Fruit fly (Drosophila melanogaster): Measurements from ENCODE around the gene CG5866.

Gene CG5866

DNA sequence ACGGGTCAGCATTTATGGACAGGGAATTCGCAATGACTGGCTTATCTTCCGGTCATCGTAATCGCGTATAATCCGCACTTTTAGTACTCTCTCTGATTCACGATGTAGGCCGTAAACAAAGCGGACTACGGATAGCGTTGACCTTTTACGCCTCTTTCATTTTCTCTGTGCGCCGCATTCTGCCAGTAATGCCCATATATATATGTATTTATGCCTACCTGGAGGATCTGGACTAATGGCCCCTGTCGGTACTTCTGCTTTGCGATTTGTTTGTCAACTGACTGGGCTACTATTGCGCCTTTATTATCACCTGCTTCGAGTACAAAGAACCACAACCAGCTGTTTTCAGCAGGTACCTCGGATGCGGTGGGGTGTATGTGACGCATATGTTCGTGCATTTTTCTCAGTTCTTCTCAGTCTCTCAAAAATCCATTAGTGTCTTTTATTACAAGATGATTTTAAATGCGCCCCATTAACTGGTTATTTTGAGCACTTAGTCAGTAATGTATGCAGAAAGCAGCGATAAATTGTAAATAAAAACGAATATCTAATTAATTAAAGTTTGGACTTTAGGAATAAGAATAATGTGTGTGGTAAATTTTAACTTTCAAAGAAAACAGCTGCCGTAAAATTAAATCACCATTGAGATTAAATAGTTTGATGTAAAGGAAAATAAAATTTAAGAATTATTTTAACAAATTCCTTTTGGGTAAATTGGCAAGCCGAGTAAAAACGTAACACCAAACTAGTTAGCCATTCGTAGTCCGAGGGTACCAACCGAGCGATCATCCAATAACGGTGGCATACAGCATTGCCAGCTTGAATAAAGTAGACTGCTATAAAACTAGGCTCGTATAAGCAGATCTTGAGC lies 21.0 kb upstream of the CG5866 start, which contains the start of gene CREG (continued):
- no peak for TF ChIP-seq crc (GFP tag; optimal IDR thresholded peaks at IDR 0.05)
- no peak for TF ChIP-seq hkb (optimal IDR thresholded peaks at IDR 0.05)
- no peak for TF ChIP-seq hkb (GFP tag; IDR thresholded peaks at IDR 0.05)
- no peak for TF ChIP-seq Dip3 (GFP tag; optimal IDR thresholded peaks at IDR 0.05)
- no peak for TF ChIP-seq CG12299 (tag; optimal IDR thresholded peaks at IDR 0.05)
- TF ChIP-seq Atf-2 (GFP tag; optimal IDR thresholded peaks at IDR 0.05), result no peak
- TF ChIP-seq E2f1 (GFP tag; IDR thresholded peaks at IDR 0.05), result peak; percentile 29; the same call in 1 of the 2 replicates
- no peak for TF ChIP-seq cato (GFP tag; optimal IDR thresholded peaks at IDR 0.05; ENCODE audit: borderline replicate concordance)
- no peak for TF ChIP-seq odd (GFP tag; optimal IDR thresholded peaks at IDR 0.05)
- TF ChIP-seq otp (GFP tag; IDR thresholded peaks at IDR 0.05), result no peak
- no peak for TF ChIP-seq Dek (tag; optimal IDR thresholded peaks at IDR 0.05)
- peak; percentile 11 for TF ChIP-seq CG2116 (GFP tag; optimal IDR thresholded peaks at IDR 0.05)
- TF ChIP-seq insv (GFP tag; optimal IDR thresholded peaks at IDR 0.05), result no peak
- no peak for TF ChIP-seq CG17568 (GFP tag; optimal IDR thresholded peaks at IDR 0.05)
- TF ChIP-seq CG12236 (GFP tag; optimal IDR thresholded peaks at IDR 0.05), result no peak
- TF ChIP-seq tin (GFP tag; optimal IDR thresholded peaks at IDR 0.05), result no peak
- peak; percentile 8 for TF ChIP-seq CG4820 (GFP tag; optimal IDR thresholded peaks at IDR 0.05)
- no peak for TF ChIP-seq fu2 (GFP tag; optimal IDR thresholded peaks at IDR 0.05)
- no peak for TF ChIP-seq onecut (GFP tag; IDR thresholded peaks at IDR 0.05)
- no peak for TF ChIP-seq ken (GFP tag; IDR thresholded peaks at IDR 0.05)
- no peak for TF ChIP-seq Scr (GFP tag; IDR thresholded peaks at IDR 0.05; ENCODE audit: partially characterized antibody)
- no peak for TF ChIP-seq Ets97D (GFP tag; optimal IDR thresholded peaks at IDR 0.05)
- TF ChIP-seq Asciz (GFP tag; optimal IDR thresholded peaks at IDR 0.05), result no peak
- TF ChIP-seq CG10543 (GFP tag; optimal IDR thresholded peaks at IDR 0.05), result peak; percentile 17
- TF ChIP-seq exex (tag; optimal IDR thresholded peaks at IDR 0.05), result no peak
- no peak for TF ChIP-seq CG11695 (GFP tag; IDR thresholded peaks at IDR 0.05)
- TF ChIP-seq CkIIα-i1 (GFP tag; IDR thresholded peaks at IDR 0.05), result no peak
- TF ChIP-seq vvl (GFP tag; IDR thresholded peaks at IDR 0.05), result no peak
- no peak for TF ChIP-seq bbx (GFP tag; IDR thresholded peaks at IDR 0.05; ENCODE audit: partially characterized antibody)
- TF ChIP-seq nom (GFP tag; optimal IDR thresholded peaks at IDR 0.05), result no peak
- peak; percentile 52 for TF ChIP-seq twi (tag; optimal IDR thresholded peaks at IDR 0.05)
- TF ChIP-seq CG30431 (GFP tag; optimal IDR thresholded peaks at IDR 0.05), result no peak
- peak; percentile 36; the same call in 1 of the 2 replicates for TF ChIP-seq CG31441 (GFP tag; IDR thresholded peaks at IDR 0.05)
- no peak for TF ChIP-seq CG11723 (GFP tag; optimal IDR thresholded peaks at IDR 0.05)
- peak; percentile 0 for TF ChIP-seq chn (GFP tag; optimal IDR thresholded peaks at IDR 0.05)
- no peak for TF ChIP-seq cas (GFP tag; IDR thresholded peaks at IDR 0.05)
- TF ChIP-seq CG13775 (GFP tag; optimal IDR thresholded peaks at IDR 0.05), result peak; percentile 58
- peak; percentile 9 for TF ChIP-seq CG33557 (GFP tag; optimal IDR thresholded peaks at IDR 0.05)
- TF ChIP-seq Fer2 (tag; optimal IDR thresholded peaks at IDR 0.05), result no peak
- TF ChIP-seq CG16815 (GFP tag; optimal IDR thresholded peaks at IDR 0.05), result peak; percentile 18
- no peak for TF ChIP-seq CG1832 (GFP tag; optimal IDR thresholded peaks at IDR 0.05)
- TF ChIP-seq pros (GFP tag; optimal IDR thresholded peaks at IDR 0.05), result no peak
- TF ChIP-seq HmgD (GFP tag; optimal IDR thresholded peaks at IDR 0.05), result no peak
- TF ChIP-seq CG17912 (GFP tag; optimal IDR thresholded peaks at IDR 0.05), result no peak
- TF ChIP-seq salm (tag; optimal IDR thresholded peaks at IDR 0.05), result no peak
- TF ChIP-seq CG10431 (GFP tag; optimal IDR thresholded peaks at IDR 0.05), result no peak
- TF ChIP-seq yki (optimal IDR thresholded peaks at IDR 0.05), result no peak
- peak; percentile 52 for TF ChIP-seq gem (tag; optimal IDR thresholded peaks at IDR 0.05)
- TF ChIP-seq Optix (GFP tag; IDR thresholded peaks at IDR 0.05), result no peak
- TF ChIP-seq Hey (tag; optimal IDR thresholded peaks at IDR 0.05), result no peak
